Fruit fly (Drosophila melanogaster) whole organism, embryonic: ENCODE results near the gene Mocs2B.

Source experiments
- CG10431 ChIP-seq: fragments of 200-800 bp; sonication (Bioruptor generic); optimal IDR thresholded peaks from 3 replicates; lab custom pipeline; 2018; ENCODE audit warnings: missing biosample characterization, mild to moderate bottlenecking, missing genetic modification characterization
- CG10959 ChIP-seq: fragments of 200-800 bp; sonication (Bioruptor generic); IDR thresholded peaks from 2 replicates; pipeline ENCODE4 v1.3.6; 2022; ENCODE audit warnings: missing biosample characterization, missing genetic modification characterization
- CG12391 ChIP-seq: fragments of 200-800 bp; sonication (Bioruptor generic); optimal IDR thresholded peaks from 3 replicates; lab custom pipeline; 2018; ENCODE audit warnings: missing biosample characterization, mild to moderate bottlenecking, missing genetic modification characterization, moderate library complexity
- CG12744 ChIP-seq: fragments of 200-800 bp; sonication (Bioruptor generic); optimal IDR thresholded peaks from 2 replicates; lab custom pipeline; 2016; ENCODE audit warnings: missing biosample characterization, missing genetic modification characterization
- CG13287 ChIP-seq: fragments of 200-800 bp; sonication (Bioruptor generic); IDR thresholded peaks from 2 replicates; pipeline ENCODE4 v1.3.6; 2022; ENCODE audit warnings: missing biosample characterization, missing genetic modification characterization; ENCODE audit not compliant: partially characterized antibody
- CG16813 ChIP-seq: fragments of 200-800 bp; sonication (Bioruptor generic); IDR thresholded peaks from 3 replicates; pipeline ENCODE4 v1.3.6; 2022; ENCODE audit warnings: missing biosample characterization, missing genetic modification characterization; ENCODE audit not compliant: partially characterized antibody
- CG17359 ChIP-seq: fragments of 200-800 bp; sonication (Bioruptor generic); optimal IDR thresholded peaks from 3 replicates; lab custom pipeline; 2018; ENCODE audit warnings: missing biosample characterization, mild to moderate bottlenecking, missing genetic modification characterization, moderate library complexity
- CG18619 ChIP-seq: fragments of 200-800 bp; sonication (Bioruptor generic); optimal IDR thresholded peaks from 3 replicates; lab custom pipeline; 2017; ENCODE audit warnings: missing biosample characterization, mild to moderate bottlenecking, missing genetic modification characterization
- CG2116 ChIP-seq: fragments of 200-800 bp; sonication (Bioruptor generic); optimal IDR thresholded peaks from 3 replicates; lab custom pipeline; 2018; ENCODE audit warnings: missing biosample characterization, mild to moderate bottlenecking, missing genetic modification characterization
- CG2199 ChIP-seq: fragments of 200-800 bp; sonication (Bioruptor generic); IDR thresholded peaks from 3 replicates; pipeline ENCODE4 v1.3.6; 2022; ENCODE audit warnings: missing biosample characterization, missing genetic modification characterization
- CG32772 ChIP-seq: fragments of 200-800 bp; sonication (Bioruptor generic); IDR thresholded peaks from 2 replicates; pipeline ENCODE4 v1.3.6; 2022; ENCODE audit warnings: missing biosample characterization, missing genetic modification characterization
- CG3726 ChIP-seq: fragments of 200-800 bp; sonication (Bioruptor generic); IDR thresholded peaks from 3 replicates; pipeline ENCODE4, ENCODE4 v1.3.6; 2022; ENCODE audit warnings: missing biosample characterization, missing genetic modification characterization
- CG4707 ChIP-seq: fragments of 200-800 bp; sonication (Bioruptor generic); optimal IDR thresholded peaks from 2 replicates; lab custom pipeline; 2018; ENCODE audit warnings: missing biosample characterization, mild to moderate bottlenecking, missing genetic modification characterization, moderate library complexity
- CG6272 ChIP-seq: fragments of 200-800 bp; sonication (Bioruptor generic); IDR thresholded peaks from 2 replicates; pipeline ENCODE4 v1.3.6; 2022; ENCODE audit warnings: missing biosample characterization, missing genetic modification characterization
- CG6689 ChIP-seq: fragments of 200-800 bp; sonication (Bioruptor generic); IDR thresholded peaks from 2 replicates; pipeline ENCODE4 v1.3.6; 2022; ENCODE audit warnings: missing biosample characterization, missing genetic modification characterization
- CG6791 ChIP-seq: fragments of 200-800 bp; sonication (Bioruptor generic); IDR thresholded peaks from 3 replicates; pipeline ENCODE4 v1.3.6; 2022; ENCODE audit warnings: missing biosample characterization, missing genetic modification characterization; ENCODE audit not compliant: partially characterized antibody
- CG9727 ChIP-seq: fragments of 200-800 bp; sonication (Bioruptor generic); optimal IDR thresholded peaks from 3 replicates; lab custom pipeline; 2017; ENCODE audit warnings: missing biosample characterization, mild to moderate bottlenecking, missing genetic modification characterization
- CG9876 ChIP-seq: fragments of 200-800 bp; sonication (Bioruptor generic); optimal IDR thresholded peaks from 2 replicates; lab custom pipeline; 2016; ENCODE audit warnings: missing biosample characterization, missing genetic modification characterization
- CG9932 ChIP-seq: fragments of 200-800 bp; sonication (Bioruptor generic); IDR thresholded peaks from 2 replicates; pipeline ENCODE4 v1.3.6; 2022; ENCODE audit warnings: missing biosample characterization, missing genetic modification characterization
- E2f1 ChIP-seq: fragments of 200-800 bp; sonication (Bioruptor generic); IDR thresholded peaks from 2 replicates; pipeline ENCODE4 v1.3.6; 2022; ENCODE audit warnings: missing biosample characterization, missing genetic modification characterization
- H2.0 ChIP-seq: fragments of 200-800 bp; sonication (Bioruptor generic); IDR thresholded peaks from 2 replicates; pipeline ENCODE4 v1.3.6; 2022; ENCODE audit warnings: missing biosample characterization, missing genetic modification characterization
- Hand ChIP-seq: fragments of 200-800 bp; sonication (Bioruptor generic); optimal IDR thresholded peaks from 2 replicates; lab custom pipeline; 2017; ENCODE audit warnings: mild to moderate bottlenecking, missing biosample characterization, missing genetic modification reagents, missing genetic modification characterization
- Hey ChIP-seq: fragments of 200-800 bp; sonication (Bioruptor generic); optimal IDR thresholded peaks from 3 replicates; lab custom pipeline; 2018; ENCODE audit warnings: missing biosample characterization, mild to moderate bottlenecking, missing genetic modification characterization
- Hr39 ChIP-seq: fragments of >200 bp; optimal IDR thresholded peaks from 2 replicates; lab custom pipeline; 2017
- Jarid2 ChIP-seq: fragments of 200-800 bp; sonication (Bioruptor generic); optimal IDR thresholded peaks from 3 replicates; lab custom pipeline; 2017; ENCODE audit warnings: mild to moderate bottlenecking, missing biosample characterization, missing genetic modification reagents, missing genetic modification characterization
- Lhr ChIP-seq: fragments of 200-800 bp; sonication (Bioruptor generic); optimal IDR thresholded peaks from 3 replicates; lab custom pipeline; 2017; ENCODE audit warnings: mild to moderate bottlenecking, missing biosample characterization, missing genetic modification reagents, missing genetic modification characterization
- MBD-R2 ChIP-seq: fragments of 200-800 bp; sonication (Bioruptor generic); IDR thresholded peaks from 2 replicates; pipeline ENCODE4 v1.3.6; 2022; ENCODE audit warnings: missing biosample characterization, missing genetic modification characterization
- MESR4 ChIP-seq: fragments of 200-800 bp; sonication (Bioruptor generic); optimal IDR thresholded peaks from 2 replicates; lab custom pipeline; 2018; ENCODE audit warnings: missing biosample characterization, mild to moderate bottlenecking, missing genetic modification characterization, moderate library complexity
- Med ChIP-seq: fragments of 200-800 bp; sonication (Bioruptor generic); peaks from one replicate; lab custom pipeline; 2016; ENCODE audit warnings: missing biosample characterization, missing genetic modification characterization, mild to moderate bottlenecking, inconsistent platforms, moderate library complexity
- NC2β ChIP-seq: fragments of 200-800 bp; sonication (Bioruptor generic); optimal IDR thresholded peaks from 2 replicates; lab custom pipeline; 2016; ENCODE audit warnings: missing biosample characterization, missing genetic modification characterization
- Nf-YC ChIP-seq: fragments of 200-800 bp; optimal IDR thresholded peaks from 3 replicates; lab custom pipeline; 2019; ENCODE audit warnings: missing biosample characterization, mild to moderate bottlenecking, missing genetic modification characterization, moderate library complexity
- Ptx1 ChIP-seq: fragments of 200-800 bp; sonication (Bioruptor generic); IDR thresholded peaks from 2 replicates; pipeline ENCODE4 v1.3.6; 2022; ENCODE audit warnings: missing biosample characterization, missing genetic modification characterization
- Rx ChIP-seq: fragments of 200-800 bp; sonication (Bioruptor generic); IDR thresholded peaks from 2 replicates; pipeline ENCODE4 v1.3.6; 2022; ENCODE audit warnings: missing biosample characterization, missing genetic modification characterization
- br ChIP-seq: fragments of >200 bp; optimal IDR thresholded peaks from 2 replicates; lab custom pipeline; 2017
- cato ChIP-seq: fragments of 200-800 bp; sonication (Bioruptor generic); optimal IDR thresholded peaks from 2 replicates; lab custom pipeline; 2016; ENCODE audit warnings: missing biosample characterization, missing genetic modification characterization, borderline replicate concordance
- crc ChIP-seq: fragments of 200-800 bp; sonication (Bioruptor generic); optimal IDR thresholded peaks from 2 replicates; lab custom pipeline; 2016; ENCODE audit warnings: missing biosample characterization, missing genetic modification characterization
- cwo ChIP-seq: fragments of 200-800 bp; sonication (Bioruptor generic); optimal IDR thresholded peaks from 3 replicates; lab custom pipeline; 2017; ENCODE audit warnings: missing biosample characterization, missing genetic modification characterization, mild to moderate bottlenecking, moderate library complexity, missing genetic modification reagents
- dan ChIP-seq: fragments of 200-800 bp; sonication (Bioruptor generic); IDR thresholded peaks from 2 replicates; pipeline ENCODE4 v1.3.6; 2022; ENCODE audit warnings: missing biosample characterization, missing genetic modification characterization
- ems ChIP-seq: fragments of 200-800 bp; sonication (Bioruptor generic); optimal IDR thresholded peaks from 3 replicates; lab custom pipeline; 2016; ENCODE audit warnings: missing biosample characterization, missing genetic modification characterization
- eyg ChIP-seq: fragments of 200-800 bp; sonication (Bioruptor generic); optimal IDR thresholded peaks from 3 replicates; lab custom pipeline; 2016; ENCODE audit warnings: missing biosample characterization, missing genetic modification characterization
- kni ChIP-seq: fragments of 200-800 bp; sonication (Bioruptor generic); optimal IDR thresholded peaks from 3 replicates; lab custom pipeline; 2017; ENCODE audit warnings: mild to moderate bottlenecking, missing biosample characterization, missing genetic modification reagents, missing genetic modification characterization
- luna ChIP-seq: fragments of 200-800 bp; sonication (Bioruptor generic); optimal IDR thresholded peaks from 2 replicates; lab custom pipeline; 2016; ENCODE audit warnings: missing biosample characterization, missing genetic modification characterization
- nmo ChIP-seq: fragments of 200-800 bp; sonication (Bioruptor generic); optimal IDR thresholded peaks from 2 replicates; lab custom pipeline; 2018; ENCODE audit warnings: missing biosample characterization, mild to moderate bottlenecking, missing genetic modification characterization, moderate library complexity
- org-1 ChIP-seq: fragments of 200-800 bp; sonication (Bioruptor generic); optimal IDR thresholded peaks from 2 replicates; lab custom pipeline; 2017; ENCODE audit warnings: missing biosample characterization, missing genetic modification characterization
- ranshi ChIP-seq: fragments of 200-800 bp; sonication (Bioruptor generic); IDR thresholded peaks from 2 replicates; pipeline ENCODE4 v1.3.6; 2022; ENCODE audit warnings: missing biosample characterization, missing genetic modification characterization
- ssp ChIP-seq: fragments of 200-800 bp; sonication (Bioruptor generic); IDR thresholded peaks from 2 replicates; pipeline ENCODE4 v1.3.6; 2022; ENCODE audit warnings: missing biosample characterization, missing genetic modification characterization
- stwl ChIP-seq: fragments of 200-800 bp; sonication (Bioruptor generic); optimal IDR thresholded peaks from 3 replicates; lab custom pipeline; 2018; ENCODE audit warnings: missing biosample characterization, mild to moderate bottlenecking, missing genetic modification characterization, moderate library complexity
- tap ChIP-seq: fragments of 200-800 bp; optimal IDR thresholded peaks from 3 replicates; lab custom pipeline; 2019; ENCODE audit warnings: missing biosample characterization, mild to moderate bottlenecking, missing genetic modification characterization, moderate library complexity
- trh ChIP-seq: fragments of 200-800 bp; sonication (Bioruptor generic); optimal IDR thresholded peaks from 2 replicates; lab custom pipeline; 2016; ENCODE audit warnings: missing biosample characterization, missing genetic modification characterization

Gene Mocs2B

DNA sequence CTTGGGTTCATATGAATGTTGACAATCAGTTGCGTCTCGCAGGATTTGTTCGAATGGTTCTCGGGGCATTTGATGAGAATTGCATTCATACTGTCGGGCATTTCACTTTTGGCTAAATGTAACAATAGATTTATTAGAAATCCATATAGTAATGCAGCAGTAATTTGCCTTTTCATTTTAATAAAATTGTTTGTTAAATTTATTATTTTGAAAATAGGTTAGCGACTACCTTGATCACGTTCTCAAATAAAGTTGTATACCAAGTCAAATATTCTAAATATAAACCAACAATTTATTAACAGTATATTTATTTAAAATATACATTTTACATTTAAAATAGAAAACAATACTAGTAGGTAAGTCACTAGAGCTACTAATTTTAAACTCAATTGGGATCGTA is 18.2 kb downstream of the Mocs2B start, which contains the start of gene CG34027:
Gene CG34027 (minus strand): TSS at position 101 of the 400 bp plus-strand sequence.
- no peak for TF ChIP-seq NC2β (GFP tag; lab: Kevin White, UChicago)
- no peak for TF ChIP-seq E2f1 (GFP tag; lab: Robert Waterston, UW)
- TF ChIP-seq cwo = no peak
- no peak for TF ChIP-seq CG2199 (GFP tag; lab: Robert Waterston, UW)
- no peak for TF ChIP-seq CG6791 (GFP tag; lab: Robert Waterston, UW)
- no peak for TF ChIP-seq CG9932
- no peak for TF ChIP-seq CG16813 (GFP tag; lab: Robert Waterston, UW)
- no peak for TF ChIP-seq CG12744 (GFP tag; lab: Kevin White, UChicago)
- no peak for TF ChIP-seq tap (tag; lab: Kevin White, UChicago)
- TF ChIP-seq CG18619 (GFP tag; lab: Kevin White, UChicago) = no peak
- no peak for TF ChIP-seq Rx (GFP tag; lab: Robert Waterston, UW)
- TF ChIP-seq CG4707 (GFP tag; lab: Kevin White, UChicago) = no peak
- TF ChIP-seq nmo (GFP tag; lab: Kevin White, UChicago) = no peak
- no peak for TF ChIP-seq H2.0
- no peak for TF ChIP-seq CG6689
- no peak for TF ChIP-seq kni (GFP tag; lab: Kevin White, UChicago)
- TF ChIP-seq CG12391 = no peak
- no peak for TF ChIP-seq CG17359 (tag; lab: Kevin White, UChicago)
- TF ChIP-seq Hand (GFP tag; lab: Kevin White, UChicago) = no peak
- TF ChIP-seq org-1 (GFP tag; lab: Kevin White, UChicago) = no peak
- TF ChIP-seq, all 482 proteins: peak for 0

DNA sequence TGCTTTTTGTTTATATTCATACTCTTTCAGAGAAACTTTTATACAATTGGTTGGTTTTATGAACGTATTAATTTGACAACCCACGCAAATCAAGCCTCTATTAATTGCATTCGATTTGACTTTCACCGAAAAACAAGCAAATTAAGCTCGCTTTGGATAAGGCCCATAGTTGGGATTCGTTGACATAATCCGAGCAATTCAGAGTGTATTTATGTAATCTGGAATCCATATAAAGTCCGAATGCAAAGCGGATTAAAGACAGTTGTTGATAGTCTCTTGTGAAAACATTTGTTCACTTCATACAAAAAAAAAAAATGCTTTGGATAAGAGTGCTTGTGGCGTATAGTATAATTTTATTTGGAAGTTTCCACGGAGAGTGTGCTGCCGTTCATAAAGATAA is 24.9 kb downstream of the Mocs2B start, which contains the start of gene CG45095:
Gene CG45095 (plus strand): TSS at position 301 of the 400 bp plus-strand sequence.
- no peak for TF ChIP-seq CG32772 (GFP tag; lab: Robert Waterston, UW)
- TF ChIP-seq luna (GFP tag; lab: Kevin White, UChicago) = no peak
- TF ChIP-seq Jarid2 (GFP tag; lab: Kevin White, UChicago) = no peak
- TF ChIP-seq ranshi (GFP tag; lab: Robert Waterston, UW) = no peak
- no peak for TF ChIP-seq CG12744 (GFP tag; lab: Kevin White, UChicago)
- TF ChIP-seq ssp (GFP tag; lab: Robert Waterston, UW) = no peak
- no peak for TF ChIP-seq CG3726 (GFP tag; lab: Robert Waterston, UW)
- TF ChIP-seq CG6791 (GFP tag; lab: Robert Waterston, UW) = no peak
- TF ChIP-seq stwl (tag; lab: Kevin White, UChicago) = no peak
- TF ChIP-seq br (lab: Kevin White, UChicago) = no peak

DNA sequence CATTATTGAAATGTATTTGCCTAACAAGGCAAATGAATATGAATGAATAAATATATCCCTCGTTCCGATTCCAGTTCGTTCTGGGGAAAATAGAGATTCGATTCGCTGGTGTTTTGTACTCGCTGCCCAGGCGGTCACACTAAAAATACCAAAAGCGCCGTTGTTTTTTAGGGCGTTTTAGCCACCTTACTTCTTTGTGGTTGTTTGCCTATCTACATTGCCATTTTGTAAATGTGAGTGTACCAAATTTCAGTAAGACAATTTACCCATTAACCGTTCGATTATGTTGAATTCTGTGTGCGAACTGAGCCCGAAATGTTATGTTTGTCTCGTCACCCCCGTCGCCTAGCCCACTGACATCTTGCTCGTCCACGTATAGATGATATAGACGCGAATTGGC is 29.7 kb downstream of the Mocs2B start, which contains the start of the genes CG33095 and CG33096:
Gene CG33095 (plus strand): TSS at position 187 of the 400 bp plus-strand sequence.
Gene CG33096 (plus strand): TSS at position 187 of the 400 bp plus-strand sequence.
- TF ChIP-seq CG2116 (GFP tag; lab: Kevin White, UChicago) (peak; percentile 8), crc (GFP tag; lab: Kevin White, UChicago) (no peak), trh (GFP tag; lab: Kevin White, UChicago) (no peak), cwo (no peak), CG13287 (GFP tag; lab: Robert Waterston, UW) (peak; percentile 28; the same call in 1 of the 2 replicates), ems (GFP tag; lab: Kevin White, UChicago) (no peak), MBD-R2 (GFP tag; lab: Robert Waterston, UW) (peak; percentile 83), cato (GFP tag; lab: Kevin White, UChicago) (no peak), dan (GFP tag; lab: Robert Waterston, UW) (no peak), CG9932 (no peak), MESR4 (GFP tag; lab: Kevin White, UChicago) (peak; percentile 92), Lhr (GFP tag; lab: Kevin White, UChicago) (peak; percentile 52), Nf-YC (tag; lab: Kevin White, UChicago) (no peak), eyg (GFP tag; lab: Kevin White, UChicago) (no peak), Hey (tag; lab: Kevin White, UChicago) (no peak), CG10959 (GFP tag; lab: Robert Waterston, UW) (no peak), CG9727 (GFP tag; lab: Kevin White, UChicago) (no peak), CG6272 (GFP tag; lab: Robert Waterston, UW) (no peak), Hr39 (lab: Kevin White, UChicago) (no peak), CG10431 (GFP tag; lab: Kevin White, UChicago) (no peak), Ptx1 (no peak), CG9876 (GFP tag; lab: Kevin White, UChicago) (no peak), Med (GFP tag; lab: Kevin White, UChicago) (peak; percentile 77), kni (GFP tag; lab: Kevin White, UChicago) (no peak)
